Fruit fly (Drosophila melanogaster) whole organism, embryonic: ENCODE results near the gene sno.

Experiments
- Asciz ChIP-seq: fragments of 200-800 bp; sonication (Bioruptor generic); optimal IDR thresholded peaks from 2 replicates; lab custom pipeline; 2017; ENCODE audit warnings: missing biosample characterization, mild to moderate bottlenecking, missing genetic modification characterization, missing genetic modification reagents
- B-H1 ChIP-seq: fragments of 200-800 bp; sonication (Bioruptor generic); IDR thresholded peaks from 3 replicates; pipeline ENCODE4 v1.3.6; 2022; ENCODE audit warnings: missing biosample characterization, missing genetic modification characterization
- Bteb2 ChIP-seq: fragments of 200-800 bp; sonication (Bioruptor generic); optimal IDR thresholded peaks from 2 replicates; lab custom pipeline; 2016; ENCODE audit warnings: missing biosample characterization, missing genetic modification characterization
- CG10979 ChIP-seq: fragments of 200-800 bp; sonication (Bioruptor generic); optimal IDR thresholded peaks from 2 replicates; lab custom pipeline; 2018; ENCODE audit warnings: missing biosample characterization, mild to moderate bottlenecking, missing genetic modification characterization, moderate library complexity
- CG11456 ChIP-seq: fragments of 200-800 bp; sonication (Bioruptor generic); IDR thresholded peaks from 3 replicates; pipeline ENCODE4 v1.3.6; 2022; ENCODE audit warnings: missing biosample characterization, missing genetic modification characterization
- CG11504 ChIP-seq: fragments of 200-800 bp; sonication (Bioruptor generic); optimal IDR thresholded peaks from 3 replicates; lab custom pipeline; 2019; ENCODE audit warnings: missing biosample characterization, mild to moderate bottlenecking, missing genetic modification characterization, moderate library complexity
- CG12155 ChIP-seq: fragments of 200-800 bp; sonication (Bioruptor generic); optimal IDR thresholded peaks from 3 replicates; lab custom pipeline; 2016; ENCODE audit warnings: missing biosample characterization, missing genetic modification characterization
- CG12391 ChIP-seq: fragments of 200-800 bp; sonication (Bioruptor generic); optimal IDR thresholded peaks from 3 replicates; lab custom pipeline; 2018; ENCODE audit warnings: missing biosample characterization, mild to moderate bottlenecking, missing genetic modification characterization, moderate library complexity
- CG13424 ChIP-seq: fragments of 200-800 bp; sonication (Bioruptor generic); optimal IDR thresholded peaks from 2 replicates; lab custom pipeline; 2019; ENCODE audit warnings: missing biosample characterization, mild to moderate bottlenecking, missing genetic modification characterization, moderate library complexity
- CG15601 ChIP-seq: fragments of 200-800 bp; sonication (Bioruptor generic); optimal IDR thresholded peaks from 3 replicates; lab custom pipeline; 2019; ENCODE audit warnings: missing biosample characterization, mild to moderate bottlenecking, missing genetic modification characterization, moderate library complexity
- CG16813 ChIP-seq: fragments of 200-800 bp; sonication (Bioruptor generic); IDR thresholded peaks from 3 replicates; pipeline ENCODE4 v1.3.6; 2022; ENCODE audit warnings: missing biosample characterization, missing genetic modification characterization; ENCODE audit not compliant: partially characterized antibody
- CG17359 ChIP-seq: fragments of 200-800 bp; sonication (Bioruptor generic); optimal IDR thresholded peaks from 3 replicates; lab custom pipeline; 2018; ENCODE audit warnings: missing biosample characterization, mild to moderate bottlenecking, missing genetic modification characterization, moderate library complexity
- CG17361 ChIP-seq: fragments of 200-800 bp; sonication (Bioruptor generic); IDR thresholded peaks from 3 replicates; pipeline ENCODE4 v1.3.6; 2022; ENCODE audit warnings: missing biosample characterization, missing genetic modification characterization
- CG18599 ChIP-seq: fragments of 200-800 bp; sonication (Bioruptor generic); optimal IDR thresholded peaks from 3 replicates; lab custom pipeline; 2017; ENCODE audit warnings: missing biosample characterization, missing genetic modification characterization, mild to moderate bottlenecking, moderate library complexity, missing genetic modification reagents
- CG2129 ChIP-seq: fragments of 200-800 bp; sonication (Bioruptor generic); IDR thresholded peaks from 2 replicates; pipeline ENCODE4 v1.3.6; 2022; ENCODE audit warnings: missing biosample characterization, missing genetic modification characterization; ENCODE audit not compliant: partially characterized antibody
- CG2678 ChIP-seq: fragments of 200-800 bp; sonication (Bioruptor generic); optimal IDR thresholded peaks from 3 replicates; lab custom pipeline; 2019; ENCODE audit warnings: missing biosample characterization, mild to moderate bottlenecking, missing genetic modification characterization, moderate library complexity
- CG2712 ChIP-seq: fragments of 200-800 bp; optimal IDR thresholded peaks from 3 replicates; lab custom pipeline; 2019; ENCODE audit warnings: missing biosample characterization, mild to moderate bottlenecking, missing genetic modification characterization, moderate library complexity
- CG2889 ChIP-seq: fragments of 200-800 bp; sonication (Bioruptor generic); IDR thresholded peaks from 3 replicates; pipeline ENCODE4 v1.3.6; 2022; ENCODE audit warnings: missing biosample characterization, missing genetic modification characterization
- CG31224 ChIP-seq: fragments of 200-800 bp; sonication (Bioruptor generic); IDR thresholded peaks from 2 replicates; pipeline ENCODE4 v1.3.6; 2022; ENCODE audit warnings: missing biosample characterization, missing genetic modification characterization
- CG34376 ChIP-seq: fragments of 200-800 bp; sonication (Bioruptor generic); optimal IDR thresholded peaks from 2 replicates; lab custom pipeline; 2018; ENCODE audit warnings: missing biosample characterization, mild to moderate bottlenecking, missing genetic modification characterization
- CG43689 ChIP-seq: fragments of 200-800 bp; sonication (Bioruptor generic); IDR thresholded peaks from 2 replicates; pipeline ENCODE4 v1.3.6; 2022; ENCODE audit warnings: missing biosample characterization, missing genetic modification characterization
- CG6683 ChIP-seq: fragments of 200-800 bp; sonication (Bioruptor generic); optimal IDR thresholded peaks from 2 replicates; lab custom pipeline; 2017; ENCODE audit warnings: missing biosample characterization, mild to moderate bottlenecking, missing genetic modification characterization, missing genetic modification reagents
- CG7839 ChIP-seq: fragments of 200-800 bp; sonication (Bioruptor generic); optimal IDR thresholded peaks from 3 replicates; lab custom pipeline; 2018; ENCODE audit warnings: missing biosample characterization, mild to moderate bottlenecking, missing genetic modification characterization, moderate library complexity
- CG8089 ChIP-seq: fragments of 200-800 bp; sonication (Bioruptor generic); optimal IDR thresholded peaks from 3 replicates; lab custom pipeline; 2016; ENCODE audit warnings: missing biosample characterization, missing genetic modification characterization
- CG9932 ChIP-seq: fragments of 200-800 bp; sonication (Bioruptor generic); IDR thresholded peaks from 2 replicates; pipeline ENCODE4 v1.3.6; 2022; ENCODE audit warnings: missing biosample characterization, missing genetic modification characterization
- D19A ChIP-seq: fragments of 200-800 bp; optimal IDR thresholded peaks from 3 replicates; lab custom pipeline; 2019; ENCODE audit warnings: missing biosample characterization, mild to moderate bottlenecking, missing genetic modification characterization, moderate library complexity
- Dek ChIP-seq: fragments of 200-800 bp; sonication (Bioruptor generic); optimal IDR thresholded peaks from 3 replicates; lab custom pipeline; 2019; ENCODE audit warnings: missing biosample characterization, mild to moderate bottlenecking, missing genetic modification characterization, moderate library complexity
- Eip74EF ChIP-seq, 2 experiments: fragments of 200-800 bp in 1 of 2; fragments of >200 bp in 1 of 2; sonication (Bioruptor generic) in 1 of 2; optimal IDR thresholded peaks; 2 replicates each; lab custom pipeline; 2017 to 2019; ENCODE audit warnings: missing biosample characterization in 2 of 2, missing genetic modification characterization in 2 of 2, mild to moderate bottlenecking in 1 of 2, moderate library complexity in 1 of 2
- Fer2 ChIP-seq: fragments of 200-800 bp; sonication (Bioruptor generic); optimal IDR thresholded peaks from 2 replicates; lab custom pipeline; 2018; ENCODE audit warnings: missing biosample characterization, mild to moderate bottlenecking, missing genetic modification characterization, moderate library complexity
- HLHmδ ChIP-seq: fragments of 200-800 bp; sonication (Bioruptor generic); optimal IDR thresholded peaks from 2 replicates; lab custom pipeline; 2018; ENCODE audit warnings: missing biosample characterization, mild to moderate bottlenecking, missing genetic modification characterization, moderate library complexity
- HmgD ChIP-seq: fragments of 200-800 bp; sonication (Bioruptor generic); optimal IDR thresholded peaks from 3 replicates; lab custom pipeline; 2016; ENCODE audit warnings: missing biosample characterization, missing genetic modification characterization
- Hmr ChIP-seq: fragments of 200-800 bp; sonication (Bioruptor generic); optimal IDR thresholded peaks from 3 replicates; lab custom pipeline; 2017; ENCODE audit warnings: mild to moderate bottlenecking, missing biosample characterization, missing genetic modification reagents, missing genetic modification characterization
- Lhr ChIP-seq: fragments of 200-800 bp; sonication (Bioruptor generic); optimal IDR thresholded peaks from 3 replicates; lab custom pipeline; 2017; ENCODE audit warnings: mild to moderate bottlenecking, missing biosample characterization, missing genetic modification reagents, missing genetic modification characterization
- Oli ChIP-seq: fragments of 200-800 bp; sonication (Bioruptor generic); optimal IDR thresholded peaks from 2 replicates; lab custom pipeline; 2018; ENCODE audit warnings: missing biosample characterization, mild to moderate bottlenecking, missing genetic modification characterization, moderate library complexity
- Rfx ChIP-seq: fragments of 200-800 bp; sonication (Bioruptor generic); IDR thresholded peaks from 2 replicates; pipeline ENCODE4 v1.3.6; 2022; ENCODE audit warnings: missing biosample characterization, missing genetic modification characterization
- Ssrp ChIP-seq: fragments of 200-800 bp; sonication (Bioruptor generic); optimal IDR thresholded peaks from 2 replicates; lab custom pipeline; 2018; ENCODE audit warnings: missing biosample characterization, mild to moderate bottlenecking, missing genetic modification characterization, moderate library complexity
- ap ChIP-seq: fragments of 200-800 bp; sonication (Bioruptor generic); IDR thresholded peaks from 2 replicates; pipeline ENCODE4 v1.3.6; 2022; ENCODE audit warnings: missing biosample characterization, missing genetic modification characterization
- ara ChIP-seq: fragments of 200-800 bp; sonication (Bioruptor generic); IDR thresholded peaks from 2 replicates; pipeline ENCODE4 v1.3.6; 2022; ENCODE audit warnings: missing biosample characterization, missing genetic modification characterization
- bigmax ChIP-seq: fragments of 200-800 bp; sonication (Bioruptor generic); optimal IDR thresholded peaks from 2 replicates; lab custom pipeline; 2018; ENCODE audit warnings: missing biosample characterization, mild to moderate bottlenecking, missing genetic modification characterization
- bsh ChIP-seq, 2 experiments: fragments of 200-800 bp; sonication (Bioruptor generic); optimal IDR thresholded peaks; 2 replicates each; lab custom pipeline; 2017 to 2018; ENCODE audit warnings: mild to moderate bottlenecking in 2 of 2, missing biosample characterization in 2 of 2, missing genetic modification characterization in 2 of 2, moderate library complexity in 1 of 2
- crc ChIP-seq: fragments of 200-800 bp; sonication (Bioruptor generic); optimal IDR thresholded peaks from 2 replicates; lab custom pipeline; 2016; ENCODE audit warnings: missing biosample characterization, missing genetic modification characterization
- dan ChIP-seq: fragments of 200-800 bp; sonication (Bioruptor generic); IDR thresholded peaks from 2 replicates; pipeline ENCODE4 v1.3.6; 2022; ENCODE audit warnings: missing biosample characterization, missing genetic modification characterization
- dati ChIP-seq: fragments of 200-800 bp; sonication (Bioruptor generic); IDR thresholded peaks from 2 replicates; pipeline ENCODE4 v1.3.6; 2022; ENCODE audit warnings: missing biosample characterization, missing genetic modification characterization
- dmrt99B ChIP-seq: fragments of 200-800 bp; sonication (Bioruptor generic); optimal IDR thresholded peaks from 2 replicates; lab custom pipeline; 2018; ENCODE audit warnings: missing biosample characterization, mild to moderate bottlenecking, missing genetic modification characterization, moderate library complexity
- fu2 ChIP-seq: fragments of 200-800 bp; sonication (Bioruptor generic); optimal IDR thresholded peaks from 2 replicates; lab custom pipeline; 2016; ENCODE audit warnings: missing biosample characterization, missing genetic modification characterization
- lola ChIP-seq, 3 experiments: fragments of >200 bp in 2 of 3; fragments of 200-800 bp in 1 of 3; sonication (Bioruptor generic) in 1 of 3; optimal IDR thresholded peaks; 2 replicates each; lab custom pipeline; 2017 to 2019; ENCODE audit warnings: missing biosample characterization in 3 of 3, missing genetic modification characterization in 3 of 3, mild to moderate bottlenecking in 1 of 3, moderate library complexity in 1 of 3
- ro ChIP-seq: fragments of 200-800 bp; sonication (Bioruptor generic); IDR thresholded peaks from 2 replicates; pipeline ENCODE4 v1.3.6; 2022; ENCODE audit warnings: missing biosample characterization, missing genetic modification characterization
- row ChIP-seq: fragments of 200-800 bp; sonication (Bioruptor generic); IDR thresholded peaks from 3 replicates; pipeline ENCODE4 v1.3.6; 2022; ENCODE audit warnings: missing biosample characterization, missing genetic modification characterization
- ssp ChIP-seq: fragments of 200-800 bp; sonication (Bioruptor generic); IDR thresholded peaks from 2 replicates; pipeline ENCODE4 v1.3.6; 2022; ENCODE audit warnings: missing biosample characterization, missing genetic modification characterization
- unpg ChIP-seq: fragments of 200-800 bp; sonication (Bioruptor generic); optimal IDR thresholded peaks from 3 replicates; lab custom pipeline; 2018; ENCODE audit warnings: missing biosample characterization, mild to moderate bottlenecking, missing genetic modification characterization, moderate library complexity

sno gene

DNA sequence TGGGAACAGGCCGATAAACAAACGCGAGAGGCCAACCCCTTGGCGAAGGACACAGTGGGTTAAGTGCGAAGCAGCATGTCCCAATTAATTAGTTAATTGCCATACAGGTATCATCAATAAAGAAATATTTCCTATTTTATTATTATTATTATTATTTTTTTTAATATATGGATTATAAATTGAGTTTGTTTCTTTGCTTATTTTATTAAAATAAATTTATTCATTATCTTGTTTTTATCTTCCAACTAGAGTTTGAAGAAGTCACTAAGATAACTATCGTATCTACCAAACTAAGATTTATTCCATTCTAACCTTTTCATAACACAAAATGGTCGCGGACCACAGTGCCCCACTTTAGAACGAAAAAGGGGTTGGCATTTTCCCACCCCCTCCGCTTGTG lies 3.4 kb downstream of the sno start (continued):
- no peak for TF ChIP-seq CG2129 (GFP tag; lab: Robert Waterston, UW)
- peak; percentile 21 for TF ChIP-seq CG6683 (GFP tag; lab: Kevin White, UChicago)
- peak; percentile 59 for TF ChIP-seq Hmr (GFP tag; lab: Kevin White, UChicago)
- TF ChIP-seq CG8089 (GFP tag; lab: Kevin White, UChicago), result no peak
- TF ChIP-seq HLHmδ, result no peak
- TF ChIP-seq CG7839, result peak; percentile 68
- peak; percentile 66 for TF ChIP-seq CG11504 (tag; lab: Kevin White, UChicago)
- no peak for TF ChIP-seq CG11456 (GFP tag; lab: Robert Waterston, UW)
- TF ChIP-seq dati (GFP tag; lab: Robert Waterston, UW), result no peak
- peak; percentile 66 for TF ChIP-seq dmrt99B (tag; lab: Kevin White, UChicago)
- no peak for TF ChIP-seq ap (GFP tag; lab: Robert Waterston, UW)
- no peak for TF ChIP-seq ara
- peak; percentile 50; the same call in 1 of the 3 replicates for TF ChIP-seq CG17361
- peak; percentile 73 for TF ChIP-seq CG2678 (tag; lab: Kevin White, UChicago)
- TF ChIP-seq Lhr (GFP tag; lab: Kevin White, UChicago), result no peak
- peak in 1 of 3 experiments; percentile 25 for TF ChIP-seq lola (GFP tag; optimal IDR thresholded peaks at IDR 0.05; lab: Kevin White, UChicago)
- no peak for TF ChIP-seq ssp
- TF ChIP-seq crc (GFP tag; lab: Kevin White, UChicago), result no peak
- peak; percentile 26 for TF ChIP-seq Oli (tag; lab: Kevin White, UChicago)
- no peak for TF ChIP-seq CG43689 (GFP tag; lab: Robert Waterston, UW)
- no peak for TF ChIP-seq B-H1 (GFP tag; lab: Robert Waterston, UW)
- no peak for TF ChIP-seq CG16813
- TF ChIP-seq CG17359 (tag; lab: Kevin White, UChicago), result peak; percentile 33
- peak; percentile 52 for TF ChIP-seq D19A (tag; lab: Kevin White, UChicago)
- TF ChIP-seq Asciz (GFP tag; lab: Kevin White, UChicago), result peak; percentile 0
- no peak for TF ChIP-seq CG31224 (GFP tag; lab: Robert Waterston, UW)
- no peak for TF ChIP-seq fu2 (GFP tag; lab: Kevin White, UChicago)
- peak; percentile 12 for TF ChIP-seq CG15601 (tag; lab: Kevin White, UChicago)
- peak in 1 of 2 experiments; percentile 48 for TF ChIP-seq bsh (GFP tag; optimal IDR thresholded peaks at IDR 0.05; lab: Kevin White, UChicago)
- no peak for TF ChIP-seq CG2889 (GFP tag; lab: Robert Waterston, UW)
- TF ChIP-seq dan (GFP tag; lab: Robert Waterston, UW), result no peak
- no peak for TF ChIP-seq CG34376
- no peak for TF ChIP-seq CG12155 (GFP tag; lab: Kevin White, UChicago)
- peak; percentile 1 for TF ChIP-seq Dek
- peak; percentile 53 for TF ChIP-seq CG12391
- TF ChIP-seq HmgD (GFP tag; lab: Kevin White, UChicago), result no peak
- peak; percentile 54 for TF ChIP-seq CG13424 (tag; lab: Kevin White, UChicago)
- TF ChIP-seq ro (GFP tag; lab: Robert Waterston, UW), result no peak
- no peak for TF ChIP-seq CG9932 (GFP tag; lab: Robert Waterston, UW)
- peak; percentile 74 for TF ChIP-seq CG18599 (GFP tag; lab: Kevin White, UChicago)
- peak; percentile 49 for TF ChIP-seq CG10979 (tag; lab: Kevin White, UChicago)
- TF ChIP-seq unpg (GFP tag; lab: Kevin White, UChicago), result peak; percentile 1
- TF ChIP-seq Fer2 (tag; lab: Kevin White, UChicago), result no peak
- TF ChIP-seq CG2712 (tag; lab: Kevin White, UChicago), result peak; percentile 59
- TF ChIP-seq Eip74EF (GFP tag; optimal IDR thresholded peaks at IDR 0.05; lab: Kevin White, UChicago), result no peak
- peak; percentile 32 for TF ChIP-seq Ssrp (tag; lab: Kevin White, UChicago)
- TF ChIP-seq bigmax (GFP tag; lab: Kevin White, UChicago), result no peak
- TF ChIP-seq Rfx, result no peak
- peak; percentile 29; the same call in 1 of the 3 replicates for TF ChIP-seq row (GFP tag; lab: Robert Waterston, UW)
- no peak for TF ChIP-seq Bteb2 (GFP tag; lab: Kevin White, UChicago)
